Worm (Caenorhabditis elegans) whole organism, young adult: Measurements from ENCODE around the gene C18H9.1.

Source experiments
- F57A8.1 ChIP-seq: fragments of 200-800 bp; sonication (Bioruptor generic); optimal IDR thresholded peaks from 2 replicates; lab custom pipeline; 2018; ENCODE audit warnings: mild to moderate bottlenecking, missing genetic modification characterization, moderate library complexity, missing compliant biosample characterization
- Y79H2A.3 ChIP-seq: fragments of 200-800 bp; sonication (Bioruptor generic); conservative IDR thresholded peaks from 2 replicates; pipeline ENCODE4 v1.3.6; 2022; ENCODE audit warnings: missing genetic modification reagents, missing genetic modification characterization, missing compliant biosample characterization
- ama-1 ChIP-seq, 3 experiments: fragments of 150-350 bp in 1 of 3; sonication (generic microtip) in 2 of 3; optimal IDR thresholded peaks; 2 replicates each; lab custom pipeline; 2014 to 2018; ENCODE audit warnings: missing biosample characterization in 2 of 3, missing genetic modification characterization in 2 of 3, missing genetic modification reagents in 2 of 3
- attf-3 ChIP-seq: fragments of 200-800 bp; sonication (Bioruptor generic); conservative IDR thresholded peaks from 2 replicates; pipeline ENCODE4 v1.3.6; 2022; ENCODE audit warnings: missing genetic modification reagents, missing genetic modification characterization, missing compliant biosample characterization
- cebp-2 ChIP-seq: fragments of 200-800 bp; sonication (Bioruptor generic); IDR thresholded peaks from 2 replicates; pipeline ENCODE4 v1.3.6; 2022; ENCODE audit warnings: missing genetic modification characterization, missing compliant biosample characterization
- ceh-100 ChIP-seq: fragments of 200-800 bp; sonication (Bioruptor generic); IDR thresholded peaks from 2 replicates; pipeline ENCODE4 v1.3.6; 2022; ENCODE audit warnings: missing genetic modification reagents, missing genetic modification characterization, missing compliant biosample characterization
- nfya-1 ChIP-seq: sonication (generic microtip); optimal IDR thresholded peaks from 2 replicates; lab custom pipeline; 2017; ENCODE audit warnings: antibody characterized with exemption, missing compliant biosample characterization, missing genetic modification characterization, borderline replicate concordance; ENCODE audit not compliant: insufficient read depth
- somi-1 ChIP-seq: fragments of 200-800 bp; sonication (Bioruptor generic); optimal IDR thresholded peaks from 2 replicates; lab custom pipeline; 2018; ENCODE audit warnings: mild to moderate bottlenecking, missing genetic modification characterization, missing compliant biosample characterization
- unc-62 ChIP-seq: fragments of 150-350 bp; optimal IDR thresholded peaks from 2 replicates; lab custom pipeline; 2014; ENCODE audit warnings: missing biosample characterization, missing genetic modification reagents, missing genetic modification characterization

- TF ChIP-seq ceh-100 (GFP tag; lab: Robert Waterston, UW) (no peak), cebp-2 (GFP tag; lab: Robert Waterston, UW) (no peak), attf-3 (GFP tag; lab: Robert Waterston, UW) (no peak), unc-62 (no peak), F57A8.1 (GFP tag; lab: Kevin White, UChicago) (no peak), Y79H2A.3 (GFP tag; lab: Robert Waterston, UW) (no peak), nfya-1 (tag; lab: Kevin White, UChicago) (no peak), ama-1 (optimal IDR thresholded peaks at IDR 0.05; lab: Kevin White, UChicago) (no peak), ama-1 (GFP tag; optimal IDR thresholded peaks at IDR 0.05; lab: Kevin White, UChicago) (no peak), somi-1 (GFP tag; lab: Kevin White, UChicago) (no peak)
Measured at ce11 chrII:6682918-6683317, 16.0 kb upstream of the C18H9.1 start.
